Fruit fly (Drosophila melanogaster): ENCODE measurements around the gene Mur29B.

- TF ChIP-seq gce (GFP tag; IDR thresholded peaks at IDR 0.05) (no peak), p53 (GFP tag; optimal IDR thresholded peaks at IDR 0.05) (no peak), HmgD (GFP tag; optimal IDR thresholded peaks at IDR 0.05) (no peak), B-H2 (GFP tag; optimal IDR thresholded peaks at IDR 0.05) (no peak), CG2712 (tag; optimal IDR thresholded peaks at IDR 0.05) (no peak), CG12104 (GFP tag; optimal IDR thresholded peaks at IDR 0.05) (no peak), NfI (GFP tag; optimal IDR thresholded peaks at IDR 0.05) (no peak), corto (GFP tag; optimal IDR thresholded peaks at IDR 0.05) (no peak), slbo (GFP tag; IDR thresholded peaks at IDR 0.05) (peak; percentile 31; the same call in 1 of the 2 replicates)
Measured at dm6 chr2L:8333185-8333584, 18.8 kb upstream of the Mur29B start.
